Worm (Caenorhabditis elegans): Measurements from ENCODE around the gene Y54F10AM.6.

Gene Y54F10AM.6

ce11 chrIII:2494717-2495116, 13.9 kb upstream of the Y54F10AM.6 start:
- 0 out of 2 replicates have a peak, but pooled peaks have one; percentile 37 for TF ChIP-seq tab-1 (GFP tag; IDR thresholded peaks at IDR 0.05)

- TF ChIP-seq flt-1 (GFP tag; IDR thresholded peaks at IDR 0.05), result peak; percentile 97
- TF ChIP-seq ztf-23 (GFP tag; IDR thresholded peaks at IDR 0.05), result peak; percentile 95
- peak; percentile 90 for TF ChIP-seq tab-1 (GFP tag; IDR thresholded peaks at IDR 0.05)
- peak; percentile 89 for TF ChIP-seq T22C8.4 (GFP tag; IDR thresholded peaks at IDR 0.05)
- peak; percentile 97 for TF ChIP-seq klf-2 (GFP tag; conservative IDR thresholded peaks at IDR 0.05)
- TF ChIP-seq ztf-29 (GFP tag; IDR thresholded peaks at IDR 0.05), result peak; percentile 99
- TF ChIP-seq ref-1 (GFP tag; conservative IDR thresholded peaks at IDR 0.05), result peak; percentile 95
Measured at ce11 chrIII:2497270-2498201, 11.1 kb upstream of the Y54F10AM.6 start.

DNA sequence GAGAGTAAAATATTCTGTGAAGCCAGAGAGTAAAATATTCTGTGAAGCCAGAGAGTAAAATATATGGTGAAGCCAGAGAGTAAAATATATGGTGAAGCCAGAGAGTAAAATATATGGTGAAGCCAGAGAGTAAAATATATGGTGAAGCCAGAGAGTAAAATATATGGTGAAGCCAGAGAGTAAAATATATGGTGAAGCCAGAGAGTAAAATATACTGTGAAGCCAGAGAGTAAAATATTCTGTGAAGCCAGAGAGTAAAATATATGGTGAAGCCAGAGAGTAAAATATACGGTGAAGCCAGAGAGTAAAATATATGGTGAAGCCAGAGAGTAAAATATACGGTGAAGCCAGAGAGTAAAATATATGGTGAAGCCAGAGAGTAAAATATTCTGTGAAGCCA, 9.3 kb upstream of the Y54F10AM.6 start:
- TF ChIP-seq tab-1 (GFP tag; IDR thresholded peaks at IDR 0.05), result peak; percentile 88
- peak; percentile 95 for TF ChIP-seq klf-2 (GFP tag; conservative IDR thresholded peaks at IDR 0.05)
- peak; percentile 96 for TF ChIP-seq flt-1 (GFP tag; IDR thresholded peaks at IDR 0.05)
- TF ChIP-seq ref-1 (GFP tag; conservative IDR thresholded peaks at IDR 0.05), result peak; percentile 93
- TF ChIP-seq ztf-29 (GFP tag; IDR thresholded peaks at IDR 0.05), result peak; percentile 98
- peak; percentile 93 for TF ChIP-seq ztf-23 (GFP tag; IDR thresholded peaks at IDR 0.05)
- TF ChIP-seq T22C8.4 (GFP tag; IDR thresholded peaks at IDR 0.05), result peak; percentile 93

DNA sequence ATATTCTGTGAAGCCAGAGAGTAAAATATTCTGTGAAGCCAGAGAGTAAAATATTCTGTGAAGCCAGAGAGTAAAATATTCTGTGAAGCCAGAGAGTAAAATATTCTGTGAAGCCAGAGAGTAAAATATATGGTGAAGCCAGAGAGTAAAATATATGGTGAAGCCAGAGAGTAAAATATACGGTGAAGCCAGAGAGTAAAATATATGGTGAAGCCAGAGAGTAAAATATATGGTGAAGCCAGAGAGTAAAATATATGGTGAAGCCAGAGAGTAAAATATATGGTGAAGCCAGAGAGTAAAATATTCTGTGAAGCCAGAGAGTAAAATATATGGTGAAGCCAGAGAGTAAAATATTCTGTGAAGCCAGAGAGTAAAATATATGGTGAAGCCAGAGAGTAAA, 8.0 kb upstream of the Y54F10AM.6 start:
- TF ChIP-seq ref-1 (GFP tag; conservative IDR thresholded peaks at IDR 0.05) (0 out of 2 replicates have a peak, but pooled peaks have one; percentile 31), klf-2 (GFP tag; conservative IDR thresholded peaks at IDR 0.05) (0 out of 2 replicates have a peak, but pooled peaks have one; percentile 29), flt-1 (GFP tag; IDR thresholded peaks at IDR 0.05) (0 out of 2 replicates have a peak, but pooled peaks have one; percentile 14)

DNA sequence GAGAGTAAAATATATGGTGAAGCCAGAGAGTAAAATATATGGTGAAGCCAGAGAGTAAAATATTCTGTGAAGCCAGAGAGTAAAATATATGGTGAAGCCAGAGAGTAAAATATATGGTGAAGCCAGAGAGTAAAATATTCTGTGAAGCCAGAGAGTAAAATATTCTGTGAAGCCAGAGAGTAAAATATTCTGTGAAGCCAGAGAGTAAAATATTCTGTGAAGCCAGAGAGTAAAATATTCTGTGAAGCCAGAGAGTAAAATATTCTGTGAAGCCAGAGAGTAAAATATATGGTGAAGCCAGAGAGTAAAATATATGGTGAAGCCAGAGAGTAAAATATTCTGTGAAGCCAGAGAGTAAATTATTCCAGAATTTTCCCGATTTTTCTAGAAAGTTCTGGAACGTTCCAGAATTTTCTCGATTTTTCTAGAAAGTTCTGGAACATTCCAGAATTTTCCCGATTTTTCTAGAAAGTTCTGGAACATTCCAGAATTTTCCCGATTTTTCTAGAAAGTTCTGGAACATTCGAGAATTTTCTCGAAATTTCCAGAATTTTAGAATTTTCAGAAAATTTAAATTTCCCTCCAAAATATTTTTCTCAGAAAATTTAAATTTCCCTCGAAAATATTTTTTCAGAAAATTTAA, 7.1 kb upstream of the Y54F10AM.6 start:
- 0 out of 2 replicates have a peak, but pooled peaks have one; percentile 63 for TF ChIP-seq flt-1 (GFP tag; IDR thresholded peaks at IDR 0.05)

- TF ChIP-seq tab-1 (GFP tag; IDR thresholded peaks at IDR 0.05) (no peak), ref-1 (GFP tag; conservative IDR thresholded peaks at IDR 0.05) (no peak), cog-1 (tag; optimal IDR thresholded peaks at IDR 0.05) (no peak), klf-2 (GFP tag; conservative IDR thresholded peaks at IDR 0.05) (no peak), T22C8.4 (GFP tag; IDR thresholded peaks at IDR 0.05) (no peak), med-1 (GFP tag; optimal IDR thresholded peaks at IDR 0.05; ENCODE audit: insufficient read depth) (no peak), ztf-23 (GFP tag; IDR thresholded peaks at IDR 0.05) (no peak), flt-1 (GFP tag; IDR thresholded peaks at IDR 0.05) (no peak), ztf-29 (GFP tag; IDR thresholded peaks at IDR 0.05) (no peak)
Measured at ce11 chrIII:2506463-2506862, 2.2 kb upstream of the Y54F10AM.6 start.

- TF ChIP-seq T22C8.4 (GFP tag; IDR thresholded peaks at IDR 0.05), result no peak
- no peak for TF ChIP-seq med-1 (GFP tag; optimal IDR thresholded peaks at IDR 0.05; ENCODE audit: insufficient read depth)
- no peak for TF ChIP-seq tab-1 (GFP tag; IDR thresholded peaks at IDR 0.05)
- TF ChIP-seq ref-1 (GFP tag; conservative IDR thresholded peaks at IDR 0.05), result no peak
- no peak for TF ChIP-seq ztf-23 (GFP tag; IDR thresholded peaks at IDR 0.05)
- no peak for TF ChIP-seq flt-1 (GFP tag; IDR thresholded peaks at IDR 0.05)
- no peak for TF ChIP-seq cog-1 (tag; optimal IDR thresholded peaks at IDR 0.05)
- TF ChIP-seq klf-2 (GFP tag; conservative IDR thresholded peaks at IDR 0.05), result no peak
- no peak for TF ChIP-seq ztf-29 (GFP tag; IDR thresholded peaks at IDR 0.05)
Measured at ce11 chrIII:2507938-2508337, 680 bp upstream of the Y54F10AM.6 start, which contains the start of gene Y54F10AM.8. Gene Y54F10AM.8 (minus strand): TSS chrIII:2507972.

DNA sequence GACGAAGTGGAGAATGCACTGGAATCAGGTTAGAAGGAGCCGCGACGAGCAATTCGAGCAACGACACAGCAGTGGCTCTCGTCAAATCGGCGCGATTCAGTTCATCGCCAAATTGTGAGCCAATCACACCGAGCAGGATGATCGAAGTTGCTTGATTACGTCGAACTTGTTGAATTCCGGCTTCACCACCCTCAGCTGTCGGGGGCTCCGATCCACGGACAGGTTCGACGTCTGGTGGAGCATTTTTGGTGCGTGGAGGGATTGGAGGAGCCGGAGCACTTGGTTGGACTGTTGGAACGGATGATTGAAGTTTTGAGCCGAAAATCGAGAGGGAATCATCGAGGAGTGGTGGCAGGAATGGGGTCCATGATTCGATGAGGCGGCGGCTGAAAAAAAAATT, 6.8 kb downstream of the Y54F10AM.6 start:
- TF ChIP-seq flt-1 (GFP tag; IDR thresholded peaks at IDR 0.05), result no peak
- no peak for TF ChIP-seq klf-2 (GFP tag; conservative IDR thresholded peaks at IDR 0.05)
- no peak for TF ChIP-seq med-1 (GFP tag; optimal IDR thresholded peaks at IDR 0.05; ENCODE audit: insufficient read depth)
- no peak for TF ChIP-seq ref-1 (GFP tag; conservative IDR thresholded peaks at IDR 0.05)
- no peak for TF ChIP-seq T22C8.4 (GFP tag; IDR thresholded peaks at IDR 0.05)

ce11 chrIII:2528621-2529113, 20.0 kb downstream of the Y54F10AM.6 start, which contains the start of the genes Y54F10AM.15, rbc-2 and ndua-8:
Gene Y54F10AM.15 (minus strand): TSS chrIII:2528679.
Gene rbc-2 (minus strand): TSS chrIII:2528689.
Gene ndua-8 (plus strand): TSS chrIII:2529063.
- TF ChIP-seq T22C8.4 (GFP tag; IDR thresholded peaks at IDR 0.05) (0 out of 2 replicates have a peak, but pooled peaks have one; percentile 10), tab-1 (GFP tag; IDR thresholded peaks at IDR 0.05) (no peak), cog-1 (tag; optimal IDR thresholded peaks at IDR 0.05) (peak; percentile 19), ztf-29 (GFP tag; IDR thresholded peaks at IDR 0.05) (no peak)

DNA sequence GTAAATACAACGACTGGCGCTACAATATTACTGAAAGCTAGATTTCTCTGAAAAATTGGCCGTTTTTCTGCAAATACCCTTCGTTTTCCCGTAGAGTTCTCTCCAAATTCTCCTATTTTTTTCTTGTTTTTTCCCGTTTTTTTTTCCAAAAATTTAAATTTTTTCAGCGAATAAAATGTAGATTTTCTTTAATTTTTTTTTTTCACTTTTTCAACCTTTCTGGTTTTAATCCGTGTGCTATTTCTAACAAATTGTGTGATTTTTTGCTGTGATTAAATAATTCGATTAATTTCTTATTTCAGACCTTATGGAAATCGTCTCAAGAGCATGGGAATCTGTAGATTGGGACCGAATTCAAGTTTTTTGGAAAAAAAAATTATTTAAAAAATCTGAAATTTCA, 21.7 kb downstream of the Y54F10AM.6 start, which contains the start of gene cone-1:
Gene cone-1 (plus strand): TSS at position 301 of the 400 bp plus-strand sequence.
- no peak for TF ChIP-seq klf-2 (GFP tag; conservative IDR thresholded peaks at IDR 0.05)
- TF ChIP-seq flt-1 (GFP tag; IDR thresholded peaks at IDR 0.05), result no peak
- TF ChIP-seq ztf-23 (GFP tag; IDR thresholded peaks at IDR 0.05), result no peak
- no peak for TF ChIP-seq T22C8.4 (GFP tag; IDR thresholded peaks at IDR 0.05)
- no peak for TF ChIP-seq med-1 (GFP tag; optimal IDR thresholded peaks at IDR 0.05; ENCODE audit: insufficient read depth)
- TF ChIP-seq tab-1 (GFP tag; IDR thresholded peaks at IDR 0.05), result no peak
